Fruit fly (Drosophila melanogaster) whole organism, embryonic: Measurements from ENCODE around the gene clumsy.

Source experiments
- BtbVII ChIP-seq: fragments of 200-800 bp; sonication (Bioruptor generic); optimal IDR thresholded peaks from 3 replicates; lab custom pipeline; 2017; ENCODE audit warnings: missing biosample characterization, mild to moderate bottlenecking, missing genetic modification characterization
- CG11696 ChIP-seq: fragments of 200-800 bp; sonication (Bioruptor generic); IDR thresholded peaks from 2 replicates; pipeline ENCODE4 v1.3.6; 2022; ENCODE audit warnings: missing biosample characterization, missing genetic modification characterization
- CG12071 ChIP-seq: fragments of 200-800 bp; sonication (Bioruptor generic); optimal IDR thresholded peaks from 3 replicates; lab custom pipeline; 2018; ENCODE audit warnings: missing biosample characterization, mild to moderate bottlenecking, missing genetic modification characterization
- CG12942 ChIP-seq: fragments of 200-800 bp; sonication (Bioruptor generic); optimal IDR thresholded peaks from 3 replicates; lab custom pipeline; 2016; ENCODE audit warnings: missing biosample characterization, missing genetic modification characterization
- CG15073 ChIP-seq: fragments of 200-800 bp; sonication (Bioruptor generic); optimal IDR thresholded peaks from 2 replicates; lab custom pipeline; 2016; ENCODE audit warnings: missing biosample characterization, missing genetic modification characterization
- CG15269 ChIP-seq: fragments of 200-800 bp; sonication (Bioruptor generic); optimal IDR thresholded peaks from 2 replicates; lab custom pipeline; 2018; ENCODE audit warnings: missing biosample characterization, mild to moderate bottlenecking, missing genetic modification characterization, moderate library complexity
- CG2712 ChIP-seq: fragments of 200-800 bp; optimal IDR thresholded peaks from 3 replicates; lab custom pipeline; 2019; ENCODE audit warnings: missing biosample characterization, mild to moderate bottlenecking, missing genetic modification characterization, moderate library complexity
- CG2889 ChIP-seq: fragments of 200-800 bp; sonication (Bioruptor generic); IDR thresholded peaks from 3 replicates; pipeline ENCODE4 v1.3.6; 2022; ENCODE audit warnings: missing biosample characterization, missing genetic modification characterization
- CG32532 ChIP-seq: fragments of 200-800 bp; sonication (Bioruptor generic); IDR thresholded peaks from 2 replicates; pipeline ENCODE4 v1.3.6; 2022; ENCODE audit warnings: missing biosample characterization, missing genetic modification characterization
- CG32772 ChIP-seq: fragments of 200-800 bp; sonication (Bioruptor generic); IDR thresholded peaks from 2 replicates; pipeline ENCODE4 v1.3.6; 2022; ENCODE audit warnings: missing biosample characterization, missing genetic modification characterization
- CG34224 ChIP-seq: fragments of 200-800 bp; sonication (Bioruptor generic); IDR thresholded peaks from 3 replicates; pipeline ENCODE4 v1.3.6; 2022; ENCODE audit warnings: missing biosample characterization, missing genetic modification characterization; ENCODE audit not compliant: partially characterized antibody
- CG3726 ChIP-seq: fragments of 200-800 bp; sonication (Bioruptor generic); IDR thresholded peaks from 3 replicates; pipeline ENCODE4, ENCODE4 v1.3.6; 2022; ENCODE audit warnings: missing biosample characterization, missing genetic modification characterization
- CG3995 ChIP-seq: fragments of 200-800 bp; sonication (Bioruptor generic); optimal IDR thresholded peaks from 3 replicates; lab custom pipeline; 2016; ENCODE audit warnings: missing biosample characterization, missing genetic modification characterization
- CG6175 ChIP-seq: fragments of 200-800 bp; sonication (Bioruptor generic); IDR thresholded peaks from 3 replicates; pipeline ENCODE4 v1.3.6; 2022; ENCODE audit warnings: missing biosample characterization, missing genetic modification characterization
- CG6654 ChIP-seq: fragments of 200-800 bp; sonication (Bioruptor generic); optimal IDR thresholded peaks from 2 replicates; lab custom pipeline; 2017; ENCODE audit warnings: missing biosample characterization, mild to moderate bottlenecking, missing genetic modification characterization
- CG6689 ChIP-seq: fragments of 200-800 bp; sonication (Bioruptor generic); IDR thresholded peaks from 2 replicates; pipeline ENCODE4 v1.3.6; 2022; ENCODE audit warnings: missing biosample characterization, missing genetic modification characterization
- CG6854 ChIP-seq: fragments of 200-800 bp; sonication (Bioruptor generic); optimal IDR thresholded peaks from 3 replicates; lab custom pipeline; 2017; ENCODE audit warnings: missing biosample characterization, mild to moderate bottlenecking, missing genetic modification characterization
- CG7556 ChIP-seq: fragments of 200-800 bp; sonication (Bioruptor generic); optimal IDR thresholded peaks from 2 replicates; lab custom pipeline; 2017; ENCODE audit warnings: missing biosample characterization, mild to moderate bottlenecking, missing genetic modification characterization
- Chrac-16 ChIP-seq: fragments of 200-800 bp; sonication (Bioruptor generic); optimal IDR thresholded peaks from 3 replicates; lab custom pipeline; 2016; ENCODE audit warnings: missing biosample characterization, missing genetic modification characterization
- D19A ChIP-seq: fragments of 200-800 bp; optimal IDR thresholded peaks from 3 replicates; lab custom pipeline; 2019; ENCODE audit warnings: missing biosample characterization, mild to moderate bottlenecking, missing genetic modification characterization, moderate library complexity
- Dref ChIP-seq: fragments of 200-800 bp; sonication (Bioruptor generic); IDR thresholded peaks from 2 replicates; pipeline ENCODE4 v1.3.6; 2022; ENCODE audit warnings: missing biosample characterization, missing genetic modification characterization
- Ets97D ChIP-seq: fragments of 200-800 bp; sonication (Bioruptor generic); optimal IDR thresholded peaks from 3 replicates; lab custom pipeline; 2016; ENCODE audit warnings: missing biosample characterization, missing genetic modification characterization
- Fer3 ChIP-seq: fragments of 200-800 bp; sonication (Bioruptor generic); optimal IDR thresholded peaks from 2 replicates; lab custom pipeline; 2018; ENCODE audit warnings: missing biosample characterization, mild to moderate bottlenecking, missing genetic modification characterization, moderate library complexity
- Hsf ChIP-seq: fragments of 200-800 bp; sonication (Bioruptor generic); optimal IDR thresholded peaks from 3 replicates; lab custom pipeline; 2016; ENCODE audit warnings: missing biosample characterization, missing genetic modification characterization
- Lhr ChIP-seq: fragments of 200-800 bp; sonication (Bioruptor generic); optimal IDR thresholded peaks from 3 replicates; lab custom pipeline; 2017; ENCODE audit warnings: mild to moderate bottlenecking, missing biosample characterization, missing genetic modification reagents, missing genetic modification characterization
- NFAT ChIP-seq: fragments of 200-800 bp; sonication (Bioruptor generic); IDR thresholded peaks from 2 replicates; pipeline ENCODE4 v1.3.6; 2022; ENCODE audit warnings: missing biosample characterization, missing genetic modification characterization
- Neu2 ChIP-seq: fragments of 200-800 bp; sonication (Bioruptor generic); optimal IDR thresholded peaks from 3 replicates; lab custom pipeline; 2016; ENCODE audit warnings: missing biosample characterization, missing genetic modification characterization, borderline replicate concordance
- Oaz ChIP-seq: fragments of 200-800 bp; sonication (Bioruptor generic); IDR thresholded peaks from 2 replicates; pipeline ENCODE4 v1.3.6; 2022; ENCODE audit warnings: missing biosample characterization, missing genetic modification characterization
- Oli ChIP-seq: fragments of 200-800 bp; sonication (Bioruptor generic); optimal IDR thresholded peaks from 2 replicates; lab custom pipeline; 2018; ENCODE audit warnings: missing biosample characterization, mild to moderate bottlenecking, missing genetic modification characterization, moderate library complexity
- Scr ChIP-seq: fragments of 200-800 bp; sonication (Bioruptor generic); IDR thresholded peaks from 2 replicates; pipeline ENCODE4 v1.3.6; 2022; ENCODE audit warnings: missing biosample characterization, missing genetic modification characterization; ENCODE audit not compliant: partially characterized antibody
- Sry-δ ChIP-seq: fragments of 200-800 bp; sonication (Bioruptor generic); optimal IDR thresholded peaks from 2 replicates; lab custom pipeline; 2016; ENCODE audit warnings: missing biosample characterization, missing genetic modification characterization
- cad ChIP-seq: fragments of >200 bp; optimal IDR thresholded peaks from 2 replicates; lab custom pipeline; 2017; ENCODE audit warnings: missing biosample characterization, missing genetic modification characterization
- grau ChIP-seq: fragments of 200-800 bp; optimal IDR thresholded peaks from 3 replicates; lab custom pipeline; 2019; ENCODE audit warnings: missing biosample characterization, mild to moderate bottlenecking, missing genetic modification characterization, moderate library complexity
- hkb ChIP-seq, 2 experiments: fragments of 200-800 bp in 1 of 2; fragments of >200 bp in 1 of 2; sonication (Bioruptor generic) in 1 of 2; IDR thresholded peaks in 1 of 2; optimal IDR thresholded peaks in 1 of 2; 2 replicates each; pipeline versions ENCODE4 v1.3.6 to Lab custom; 2017 to 2022; ENCODE audit warnings: missing biosample characterization in 1 of 2, missing genetic modification characterization in 1 of 2
- insv ChIP-seq, 2 experiments: fragments of 200-800 bp; sonication (Bioruptor generic); optimal IDR thresholded peaks; 3 replicates each; lab custom pipeline; 2016 to 2018; ENCODE audit warnings: missing biosample characterization in 2 of 2, missing genetic modification characterization in 2 of 2
- jigr1 ChIP-seq: fragments of 200-800 bp; sonication (Bioruptor generic); IDR thresholded peaks from 3 replicates; pipeline ENCODE4 v1.3.6; 2022; ENCODE audit warnings: missing biosample characterization, missing genetic modification characterization
- knrl ChIP-seq: fragments of 200-800 bp; sonication (Bioruptor generic); IDR thresholded peaks from 3 replicates; pipeline ENCODE4 v1.3.6; 2022; ENCODE audit warnings: missing biosample characterization, missing genetic modification characterization; ENCODE audit not compliant: partially characterized antibody
- mam ChIP-seq: fragments of 200-800 bp; sonication (Bioruptor generic); optimal IDR thresholded peaks from 3 replicates; lab custom pipeline; 2016; ENCODE audit warnings: missing biosample characterization, missing genetic modification characterization
- nerfin-1 ChIP-seq: fragments of 200-800 bp; sonication (Bioruptor generic); optimal IDR thresholded peaks from 3 replicates; lab custom pipeline; 2019; ENCODE audit warnings: missing biosample characterization, mild to moderate bottlenecking, missing genetic modification characterization, moderate library complexity
- rib ChIP-seq: fragments of 200-800 bp; sonication (Bioruptor generic); IDR thresholded peaks from 2 replicates; pipeline ENCODE4 v1.3.6; 2022; ENCODE audit warnings: missing biosample characterization, missing genetic modification characterization
- schlank ChIP-seq: fragments of 200-800 bp; sonication (Bioruptor generic); optimal IDR thresholded peaks from 2 replicates; lab custom pipeline; 2018; ENCODE audit warnings: missing biosample characterization, mild to moderate bottlenecking, missing genetic modification characterization
- sd ChIP-seq: fragments of 200-800 bp; sonication (Bioruptor generic); optimal IDR thresholded peaks from 3 replicates; lab custom pipeline; 2018; ENCODE audit warnings: missing biosample characterization, mild to moderate bottlenecking, missing genetic modification characterization, moderate library complexity
- ssp ChIP-seq: fragments of 200-800 bp; sonication (Bioruptor generic); IDR thresholded peaks from 2 replicates; pipeline ENCODE4 v1.3.6; 2022; ENCODE audit warnings: missing biosample characterization, missing genetic modification characterization
- trh ChIP-seq: fragments of 200-800 bp; sonication (Bioruptor generic); optimal IDR thresholded peaks from 2 replicates; lab custom pipeline; 2016; ENCODE audit warnings: missing biosample characterization, missing genetic modification characterization
- tup ChIP-seq: fragments of 200-800 bp; sonication (Bioruptor generic); optimal IDR thresholded peaks from 2 replicates; lab custom pipeline; 2016; ENCODE audit warnings: missing biosample characterization, mild to moderate bottlenecking, missing genetic modification characterization, moderate library complexity
- unpg ChIP-seq: fragments of 200-800 bp; sonication (Bioruptor generic); optimal IDR thresholded peaks from 3 replicates; lab custom pipeline; 2018; ENCODE audit warnings: missing biosample characterization, mild to moderate bottlenecking, missing genetic modification characterization, moderate library complexity
- wdn ChIP-seq: fragments of 200-800 bp; sonication (Bioruptor generic); IDR thresholded peaks from 2 replicates; pipeline ENCODE4 v1.3.6; 2022; ENCODE audit warnings: missing biosample characterization, missing genetic modification characterization
- wek ChIP-seq: fragments of 200-800 bp; sonication (Bioruptor generic); optimal IDR thresholded peaks from 3 replicates; lab custom pipeline; 2018; ENCODE audit warnings: missing biosample characterization, mild to moderate bottlenecking, missing genetic modification characterization, moderate library complexity

clumsy gene

DNA sequence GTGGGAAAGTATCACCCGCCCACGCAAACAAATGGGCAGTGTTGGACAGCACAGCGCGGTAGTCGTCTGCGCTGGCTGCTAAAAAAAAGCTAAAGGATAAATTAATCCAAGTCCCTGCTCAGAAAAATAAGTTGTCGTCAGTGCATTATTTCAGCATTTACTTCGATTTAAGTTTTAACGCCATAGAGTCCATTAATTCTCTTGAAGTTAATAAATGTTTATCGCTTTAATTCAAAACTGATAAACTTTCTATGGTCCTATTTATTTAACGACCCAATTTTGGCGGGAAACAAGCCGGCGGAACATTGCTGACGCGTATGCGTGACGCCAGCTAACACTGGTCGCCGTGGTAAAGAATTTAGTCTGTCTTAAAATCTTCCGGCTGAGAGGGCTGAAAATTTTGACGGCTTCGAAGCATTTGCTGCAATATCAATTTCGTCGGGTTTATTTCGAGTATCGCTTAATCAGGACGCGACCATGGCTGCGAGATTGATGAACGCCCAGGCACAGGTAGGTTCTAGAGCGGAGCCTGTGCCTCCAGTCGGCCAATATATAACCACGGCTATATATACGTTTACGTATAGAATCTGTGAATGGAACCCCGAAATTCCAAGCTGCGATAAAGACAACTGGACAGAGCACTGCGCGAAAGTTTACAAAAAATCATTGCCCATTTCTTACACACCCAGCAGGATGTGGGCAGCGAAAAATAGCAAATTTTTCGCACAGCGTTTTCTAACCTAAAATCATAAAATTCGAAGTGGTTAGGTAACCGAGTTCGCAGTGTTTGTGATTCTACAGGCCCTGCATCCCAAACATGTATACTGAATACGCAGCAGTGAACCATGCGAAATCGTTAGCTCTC is 37.8 kb upstream of the clumsy start, which contains the start of the genes mAcon1, CG43345 and CG43346 (continued):
- TF ChIP-seq CG6175 (GFP tag; lab: Robert Waterston, UW) = no peak
- TF ChIP-seq Fer3 (tag; lab: Kevin White, UChicago) = peak; percentile 62
- peak; percentile 79 for TF ChIP-seq Ets97D
- peak; percentile 56 for TF ChIP-seq Lhr
- TF ChIP-seq grau (tag; lab: Kevin White, UChicago) = peak; percentile 83
- TF ChIP-seq CG6654 (GFP tag; lab: Kevin White, UChicago) = peak; percentile 23
- peak; percentile 51; the same call in 1 of the 2 replicates for TF ChIP-seq CG6689
- no peak for TF ChIP-seq CG34224
- TF ChIP-seq CG6854 (GFP tag; lab: Kevin White, UChicago) = peak; percentile 7
- TF ChIP-seq nerfin-1 (tag; lab: Kevin White, UChicago) = peak; percentile 71
- peak; percentile 73 for TF ChIP-seq CG12942 (GFP tag; lab: Kevin White, UChicago)
- peak in 1 of 2 experiments; percentile 34 for TF ChIP-seq insv (GFP tag; optimal IDR thresholded peaks at IDR 0.05; lab: Kevin White, UChicago)
- peak; percentile 88 for TF ChIP-seq Hsf
- TF ChIP-seq CG32772 (GFP tag; lab: Robert Waterston, UW) = 0 out of 2 replicates have a peak, but pooled peaks have one; percentile 33
- peak; percentile 92 for TF ChIP-seq mam
- no peak for TF ChIP-seq CG3726
- TF ChIP-seq CG3995 (GFP tag; lab: Kevin White, UChicago) = peak; percentile 46
- TF ChIP-seq cad (GFP tag; lab: Kevin White, UChicago) = no peak
- peak; percentile 65 for TF ChIP-seq tup (GFP tag; lab: Kevin White, UChicago)
- no peak for TF ChIP-seq D19A (tag; lab: Kevin White, UChicago)
- peak; percentile 76 for TF ChIP-seq CG7556 (GFP tag; lab: Kevin White, UChicago)
- TF ChIP-seq CG32532 (GFP tag; lab: Robert Waterston, UW) = peak; percentile 54; the same call in 1 of the 2 replicates
- TF ChIP-seq CG15269 (tag; lab: Kevin White, UChicago) = no peak
- TF ChIP-seq sd = no peak
- TF ChIP-seq unpg = peak; percentile 64
- peak; percentile 75 for TF ChIP-seq Oli (tag; lab: Kevin White, UChicago)
- no peak for TF ChIP-seq CG2889
- no peak for TF ChIP-seq NFAT
- TF ChIP-seq CG11696 (GFP tag; lab: Robert Waterston, UW) = no peak
- no peak for TF ChIP-seq Oaz (GFP tag; lab: Robert Waterston, UW)
- peak; percentile 55 for TF ChIP-seq ssp (GFP tag; lab: Robert Waterston, UW)
- no peak for TF ChIP-seq CG15073 (GFP tag; lab: Kevin White, UChicago)
- peak; percentile 76 for TF ChIP-seq schlank
- no peak for TF ChIP-seq CG12071 (GFP tag; lab: Kevin White, UChicago)
- TF ChIP-seq BtbVII (GFP tag; lab: Kevin White, UChicago) = peak; percentile 54
- no peak for TF ChIP-seq jigr1 (GFP tag; lab: Robert Waterston, UW)
- TF ChIP-seq trh (GFP tag; lab: Kevin White, UChicago) = peak; percentile 28
- TF ChIP-seq rib = no peak
- TF ChIP-seq CG2712 (tag; lab: Kevin White, UChicago) = no peak
- TF ChIP-seq wek (GFP tag; lab: Kevin White, UChicago) = no peak
- TF ChIP-seq Scr (GFP tag; lab: Robert Waterston, UW) = no peak
- TF ChIP-seq wdn = peak; percentile 58; the same call in 1 of the 2 replicates
- peak; percentile 45 for TF ChIP-seq Neu2
- no peak for TF ChIP-seq Dref (GFP tag; lab: Robert Waterston, UW)
- peak; percentile 24; the same call in 1 of the 3 replicates for TF ChIP-seq knrl (GFP tag; lab: Robert Waterston, UW)
- TF ChIP-seq hkb (optimal IDR thresholded peaks at IDR 0.05; lab: Kevin White, UChicago) = peak; percentile 51
- TF ChIP-seq hkb (GFP tag; IDR thresholded peaks at IDR 0.05; lab: Robert Waterston, UW) = peak; percentile 72
- peak; percentile 85 for TF ChIP-seq Chrac-16 (GFP tag; lab: Kevin White, UChicago)
- TF ChIP-seq Sry-δ = peak; percentile 67
